Worm (Caenorhabditis elegans): ENCODE measurements around the gene daf-7.

DNA sequence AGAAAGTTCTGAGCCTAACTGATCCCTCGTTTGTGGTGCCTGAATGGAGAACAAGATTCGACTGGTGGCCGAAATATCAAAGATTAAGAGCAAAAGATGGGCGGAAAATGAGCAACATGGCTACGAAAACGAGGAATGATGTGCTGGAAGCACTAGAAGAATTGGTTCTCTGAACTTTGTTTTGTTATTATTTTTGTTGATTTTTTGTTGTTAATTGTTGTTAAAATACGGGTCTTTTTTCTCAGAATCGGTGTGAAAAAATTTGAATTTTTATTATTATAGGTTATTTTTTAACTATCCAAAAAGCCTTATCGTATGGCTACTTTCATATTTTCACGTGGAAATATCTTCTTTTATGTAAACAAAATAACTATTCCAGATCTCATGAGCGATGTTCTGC lies 44.6 kb downstream of the daf-7 start, which contains the start of gene K02F3.12:
- no peak for TF ChIP-seq unc-86 (tag; optimal IDR thresholded peaks at IDR 0.05)
- TF ChIP-seq dve-1 (tag; optimal IDR thresholded peaks at IDR 0.05) = no peak
- TF ChIP-seq sox-4 (tag; optimal IDR thresholded peaks at IDR 0.05) = no peak
- no peak for TF ChIP-seq ama-1 (optimal IDR thresholded peaks at IDR 0.05)
- no peak for TF ChIP-seq syd-9 (tag; optimal IDR thresholded peaks at IDR 0.05)
- TF ChIP-seq hlh-30 (tag; optimal IDR thresholded peaks at IDR 0.05; ENCODE audit: insufficient read depth) = no peak
